Fruit fly (Drosophila melanogaster): Measurements from ENCODE around the gene CG34178.

Gene CG34178

DNA sequence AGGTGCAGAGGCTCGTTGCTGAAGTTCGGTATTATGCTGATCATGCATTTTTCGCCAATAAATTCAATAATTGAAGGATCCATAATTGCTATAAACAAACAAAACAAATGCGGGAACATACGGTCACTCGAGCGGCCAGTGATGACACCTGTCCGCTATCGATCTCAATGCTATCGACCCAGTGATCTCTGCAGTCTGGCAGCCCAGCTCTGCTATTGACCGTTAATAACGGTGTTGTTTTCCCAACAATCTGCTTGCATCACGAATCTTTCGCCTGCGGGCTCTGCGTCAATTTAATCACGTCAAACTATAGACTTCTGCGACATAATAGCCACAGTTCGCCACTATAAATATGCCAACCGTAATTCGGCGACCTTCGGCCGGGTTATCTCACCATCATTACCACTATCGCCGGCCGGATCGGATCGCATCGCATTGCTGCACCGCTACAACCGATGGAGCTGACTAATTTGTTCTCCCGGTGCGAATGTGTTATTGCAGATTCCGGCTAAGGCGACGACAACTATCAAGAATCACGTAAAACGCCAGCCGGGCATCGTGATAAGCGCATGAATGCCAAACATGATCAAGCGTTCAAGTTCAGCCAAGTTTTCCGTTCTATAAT, 46.7 kb upstream of the CG34178 start, which contains the start of gene Psf2 (continued):
- TF ChIP-seq nerfin-2 (GFP tag; IDR thresholded peaks at IDR 0.05; ENCODE audit: partially characterized antibody) (peak; percentile 64), CG8924 (tag; optimal IDR thresholded peaks at IDR 0.05) (no peak), CG6791 (GFP tag; IDR thresholded peaks at IDR 0.05; ENCODE audit: partially characterized antibody) (peak; percentile 76), CG10462 (GFP tag; optimal IDR thresholded peaks at IDR 0.05) (no peak), mld (GFP tag; IDR thresholded peaks at IDR 0.05; ENCODE audit: partially characterized antibody) (peak; percentile 42; the same call in 1 of the 3 replicates), trem (tag; optimal IDR thresholded peaks at IDR 0.05) (peak; percentile 37), CG15514 (GFP tag; optimal IDR thresholded peaks at IDR 0.05) (peak; percentile 30), CG6272 (GFP tag; IDR thresholded peaks at IDR 0.05) (no peak), Ets97D (GFP tag; optimal IDR thresholded peaks at IDR 0.05) (peak; percentile 71), CG14710 (tag; optimal IDR thresholded peaks at IDR 0.05) (peak; percentile 26), Antp (GFP tag; optimal IDR thresholded peaks at IDR 0.05) (peak; percentile 24), Dp (GFP tag; optimal IDR thresholded peaks at IDR 0.05) (peak; percentile 60), MBD-R2 (GFP tag; IDR thresholded peaks at IDR 0.05) (peak; percentile 72), BEAF-32 (GFP tag; optimal IDR thresholded peaks at IDR 0.05) (peak; percentile 67), row (GFP tag; IDR thresholded peaks at IDR 0.05) (peak; percentile 21; the same call in 1 of the 3 replicates), bsh (GFP tag; optimal IDR thresholded peaks at IDR 0.05) (no peak), CG17186 (GFP tag; optimal IDR thresholded peaks at IDR 0.05) (peak; percentile 73), CG12299 (tag; optimal IDR thresholded peaks at IDR 0.05) (no peak), dan (GFP tag; IDR thresholded peaks at IDR 0.05) (no peak), CG4707 (GFP tag; optimal IDR thresholded peaks at IDR 0.05) (no peak), CG42726 (GFP tag; IDR thresholded peaks at IDR 0.05; ENCODE audit: partially characterized antibody) (peak; percentile 49; the same call in 1 of the 2 replicates), nmo (GFP tag; optimal IDR thresholded peaks at IDR 0.05) (peak; percentile 13), Fer3 (tag; optimal IDR thresholded peaks at IDR 0.05) (no peak), Bgb (GFP tag; IDR thresholded peaks at IDR 0.05; ENCODE audit: partially characterized antibody) (peak; percentile 66), crp (GFP tag; optimal IDR thresholded peaks at IDR 0.05) (peak in 1 of 2 experiments; percentile 27), amos (GFP tag; IDR thresholded peaks at IDR 0.05; ENCODE audit: partially characterized antibody) (peak; percentile 71), CG8388 (GFP tag; optimal IDR thresholded peaks at IDR 0.05) (no peak), BtbVII (GFP tag; optimal IDR thresholded peaks at IDR 0.05) (no peak), Myb (GFP tag; optimal IDR thresholded peaks at IDR 0.05) (peak; percentile 99), Doc3 (GFP tag; IDR thresholded peaks at IDR 0.05; ENCODE audit: partially characterized antibody) (peak; percentile 49; the same call in 1 of the 3 replicates), CG2712 (tag; optimal IDR thresholded peaks at IDR 0.05) (no peak), Xbp1 (GFP tag; optimal IDR thresholded peaks at IDR 0.05) (peak; percentile 37), unc-4 (GFP tag; IDR thresholded peaks at IDR 0.05; ENCODE audit: partially characterized antibody) (peak; percentile 50; the same call in 1 of the 2 replicates), Sry-δ (GFP tag; optimal IDR thresholded peaks at IDR 0.05) (peak; percentile 90), CG13624 (GFP tag; optimal IDR thresholded peaks at IDR 0.05) (peak; percentile 23), CG2129 (GFP tag; IDR thresholded peaks at IDR 0.05; ENCODE audit: partially characterized antibody) (0 out of 2 replicates have a peak, but pooled peaks have one; percentile 21), btn (GFP tag; optimal IDR thresholded peaks at IDR 0.05) (no peak), CG6689 (GFP tag; IDR thresholded peaks at IDR 0.05) (0 out of 2 replicates have a peak, but pooled peaks have one; percentile 9), D19A (tag; optimal IDR thresholded peaks at IDR 0.05) (no peak), bbx (GFP tag; IDR thresholded peaks at IDR 0.05; ENCODE audit: partially characterized antibody) (peak; percentile 69), CG12769 (tag; optimal IDR thresholded peaks at IDR 0.05) (no peak), CG8944 (GFP tag; optimal IDR thresholded peaks at IDR 0.05) (peak; percentile 1), CG1603 (tag; optimal IDR thresholded peaks at IDR 0.05) (peak; percentile 63), Dll (GFP tag; IDR thresholded peaks at IDR 0.05; ENCODE audit: partially characterized antibody) (peak; percentile 58; the same call in 2 of the 4 replicates), HLH4C (GFP tag; IDR thresholded peaks at IDR 0.05; ENCODE audit: partially characterized antibody) (peak; percentile 71), prd (optimal IDR thresholded peaks at IDR 0.05) (no peak), prd (GFP tag; IDR thresholded peaks at IDR 0.05) (0 out of 3 replicates have a peak, but pooled peaks have one; percentile 35)
